Worm (Caenorhabditis elegans) whole organism, L4/young adult: ENCODE results near the gene srd-38.

Source experiments
- W03F9.2 ChIP-seq: fragments of 150-350 bp; optimal IDR thresholded peaks from 2 replicates; lab custom pipeline; 2014; ENCODE audit warnings: missing biosample characterization, missing genetic modification characterization
- dao-5 ChIP-seq: sonication (generic microtip); optimal IDR thresholded peaks from 2 replicates; lab custom pipeline; 2016; ENCODE audit warnings: missing genotype, missing genetic modification characterization, moderate library complexity, missing compliant biosample characterization
- him-1 ChIP-seq: sonication (generic microtip); optimal IDR thresholded peaks from 2 replicates; lab custom pipeline; 2016; ENCODE audit warnings: missing genotype, missing genetic modification reagents, missing genetic modification characterization, missing compliant biosample characterization

DNA sequence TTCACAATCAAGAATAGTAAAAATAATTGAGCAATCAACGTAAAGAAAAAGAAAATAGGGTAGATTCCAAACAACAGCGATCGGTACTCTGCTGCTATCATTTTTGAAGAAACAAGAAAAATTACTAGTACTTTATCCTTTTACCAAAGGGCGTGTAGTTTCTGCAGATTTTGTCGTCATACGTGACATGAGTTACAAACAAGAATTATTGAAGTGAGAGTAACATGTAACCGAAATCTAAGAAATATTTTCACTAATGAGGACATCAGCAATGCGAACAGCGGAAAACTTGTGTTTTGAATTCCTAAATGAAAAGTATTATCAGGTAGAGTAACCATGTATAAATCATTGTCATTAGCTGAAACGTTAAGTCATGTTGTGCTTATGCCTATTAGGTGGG, 3.1 kb downstream of the srd-38 start, which contains the start of gene srd-36:
- TF ChIP-seq dao-5 (no peak), him-1 (tag; lab: Kevin White, UChicago) (no peak), W03F9.2 (tag; lab: Kevin White, UChicago) (no peak)
